Fruit fly (Drosophila melanogaster): ENCODE data around the gene tara.
"Not testable (repeated sequence)": the region's sequence is repeated elsewhere in the genome, so short reads cannot be mapped to it uniquely, and the experiment has no call there.

The tara gene

DNA sequence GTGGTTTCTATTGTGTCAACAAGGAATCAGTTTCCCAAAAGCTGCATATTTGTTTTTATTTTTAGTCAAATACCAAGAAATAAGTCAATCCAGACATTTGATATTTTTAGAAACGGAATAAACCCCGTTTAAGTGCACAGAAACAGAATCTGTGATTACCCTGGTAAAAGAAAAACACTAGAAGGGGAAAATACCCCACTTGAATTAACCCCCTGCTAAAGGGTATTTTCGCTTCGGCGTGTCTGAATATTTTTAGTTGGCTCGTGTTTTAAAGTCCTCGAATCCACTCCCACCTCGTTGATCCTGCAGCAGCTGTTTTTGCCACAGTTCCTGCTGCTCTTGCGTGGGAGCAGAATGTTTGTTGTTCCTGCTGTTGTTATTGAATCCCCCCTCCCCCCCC lies 37.7 kb upstream of the tara start:
- no peak for TF ChIP-seq cic (GFP tag; optimal IDR thresholded peaks at IDR 0.05)
- TF ChIP-seq Clk (GFP tag; optimal IDR thresholded peaks at IDR 0.05): no peak

DNA sequence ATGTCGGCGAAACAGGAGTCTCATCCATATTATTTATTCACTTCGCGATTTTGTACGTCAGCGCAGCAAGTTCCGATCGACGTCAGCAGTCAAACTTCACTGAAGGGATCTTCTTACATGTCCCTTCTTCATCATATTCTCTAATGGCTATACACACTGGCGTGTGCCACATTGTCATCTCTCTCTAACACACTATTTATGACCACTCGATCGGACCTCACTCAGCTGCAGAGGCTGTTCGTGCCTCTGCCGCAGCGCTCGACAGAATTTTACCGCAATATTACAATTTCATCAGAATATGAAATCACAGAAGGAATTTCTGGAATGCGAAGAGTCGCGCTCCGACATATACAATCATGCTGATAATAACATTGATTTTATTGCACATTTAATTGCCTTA lies 36.0 kb upstream of the tara start, which contains the start of gene Bin1:
TSS of gene Bin1 (minus strand) at position 101 of the 400 bp plus-strand sequence.
- not testable (repeated sequence) for TF ChIP-seq CG7045 (GFP tag; optimal IDR thresholded peaks at IDR 0.05); kay (GFP tag; ENCODE audit: borderline replicate concordance); pad (GFP tag; optimal IDR thresholded peaks at IDR 0.05)

DNA sequence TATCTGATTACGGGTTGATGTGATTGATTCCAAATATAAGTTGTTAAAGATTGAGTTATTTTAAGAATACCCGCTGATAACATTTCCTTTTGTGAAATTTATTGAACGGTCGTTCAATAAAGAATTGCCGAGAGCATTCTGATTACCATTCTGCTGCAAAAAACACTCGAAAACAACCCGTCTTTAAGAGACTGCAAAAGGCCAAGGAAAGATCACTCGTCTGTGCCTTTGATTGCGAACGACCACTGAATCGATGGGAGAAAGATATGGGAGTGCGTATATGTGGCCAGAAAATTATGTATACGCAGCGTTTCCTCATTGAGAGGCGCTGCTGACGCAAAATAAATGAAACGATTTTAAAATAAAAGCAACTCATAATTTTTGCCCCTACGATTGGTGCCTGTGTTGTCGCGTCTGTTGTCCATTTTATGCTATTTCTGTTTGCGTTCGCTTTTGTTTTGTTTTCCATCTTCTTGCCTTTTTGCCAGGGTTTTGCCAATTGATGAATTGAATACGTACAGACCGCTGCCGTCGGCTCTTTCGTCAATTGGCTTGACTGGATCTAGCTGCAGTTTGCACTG lies 35.2 kb upstream of the tara start:
- peak; percentile 85 for TF ChIP-seq tj (GFP tag; optimal IDR thresholded peaks at IDR 0.05)
- no peak for TF ChIP-seq cic (GFP tag; optimal IDR thresholded peaks at IDR 0.05)

DNA sequence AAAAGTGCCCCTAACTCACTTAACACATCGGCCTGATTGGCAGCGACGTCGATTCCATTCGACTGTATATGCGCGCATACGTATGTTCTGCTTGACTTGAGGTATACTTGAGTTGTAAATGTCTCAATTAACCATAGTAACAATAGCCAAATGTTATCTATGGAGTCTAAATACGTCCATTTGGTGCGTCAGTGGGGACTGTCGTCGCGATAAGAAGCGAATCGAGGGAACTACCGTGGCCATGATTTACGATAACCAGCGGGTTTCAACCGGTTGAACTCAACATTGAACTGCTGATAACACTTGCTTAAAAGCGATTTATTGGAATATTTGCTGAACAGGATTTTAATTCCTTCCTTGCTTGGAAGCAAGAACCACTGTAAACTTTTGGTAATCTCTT lies 34.7 kb upstream of the tara start:
- TF ChIP-seq kay (GFP tag; ENCODE audit: borderline replicate concordance) (no peak), tj (GFP tag; optimal IDR thresholded peaks at IDR 0.05) (peak; percentile 43), CG33017 (tag; optimal IDR thresholded peaks at IDR 0.05) (no peak), CG7101 (tag; optimal IDR thresholded peaks at IDR 0.05) (no peak), cic (GFP tag; optimal IDR thresholded peaks at IDR 0.05) (peak; percentile 94), CG5204 (GFP tag; optimal IDR thresholded peaks at IDR 0.05) (no peak)

DNA sequence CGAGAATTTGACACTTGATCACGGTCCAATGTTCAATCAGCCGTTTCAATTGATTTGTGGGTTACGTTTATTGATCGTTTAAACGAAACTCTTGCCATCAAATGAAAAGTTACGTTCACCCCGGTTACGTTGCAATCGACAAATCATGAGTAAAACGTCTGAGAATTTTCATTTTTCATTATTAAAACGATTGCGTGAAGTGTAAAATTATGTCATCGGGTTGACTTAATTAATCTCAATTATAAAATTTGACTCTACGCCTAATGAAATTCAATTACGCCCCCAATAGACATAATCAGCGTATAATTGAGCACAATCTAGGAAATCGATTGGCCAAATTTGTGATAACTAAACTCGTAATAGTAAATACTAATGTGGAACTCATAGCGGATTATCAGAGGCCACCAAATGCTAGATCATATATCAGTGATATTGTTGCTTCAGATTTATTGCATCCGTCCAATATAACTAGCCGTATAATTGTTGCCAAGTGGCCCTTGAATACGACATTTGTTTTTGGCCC lies 24.9 kb upstream of the tara start:
- TF ChIP-seq Crg-1 (GFP tag; optimal IDR thresholded peaks at IDR 0.05) (no peak), kay (GFP tag; ENCODE audit: borderline replicate concordance) (peak; percentile 30)

DNA sequence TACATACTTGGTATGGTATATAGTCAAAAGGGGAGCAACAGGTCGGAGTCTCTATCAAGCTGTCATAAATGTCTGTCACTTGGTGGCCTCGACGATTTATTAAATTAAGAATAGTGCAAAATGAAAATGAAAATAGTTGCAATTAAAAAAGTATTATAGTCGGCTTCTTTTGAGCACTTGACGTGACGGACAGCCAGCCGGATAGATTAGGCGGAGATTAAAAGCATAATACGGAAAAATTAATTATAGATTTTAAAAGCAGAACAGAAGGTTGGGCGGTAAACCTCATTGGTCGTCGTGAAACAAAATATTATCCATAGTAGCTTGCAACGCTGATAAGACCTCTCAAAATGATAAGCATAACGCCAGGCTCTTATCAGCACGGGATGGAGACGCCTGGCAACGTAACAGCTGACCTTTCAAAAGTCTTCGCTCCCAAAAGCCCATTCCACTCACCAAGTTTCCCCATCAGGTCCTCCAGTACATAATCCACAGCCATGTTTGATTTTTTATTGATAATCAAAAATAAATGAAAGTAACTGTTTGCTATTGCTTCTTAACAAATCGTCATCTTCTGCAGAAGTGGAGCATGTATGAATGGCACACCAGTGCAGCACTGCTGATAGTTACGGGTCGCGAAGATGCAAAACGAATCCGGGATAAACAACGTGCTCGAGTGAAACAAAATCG lies 23.0 kb upstream of the tara start:
- TF ChIP-seq ovo (GFP tag; optimal IDR thresholded peaks at IDR 0.05): peak; percentile 47
- peak; percentile 14 for TF ChIP-seq pad (GFP tag; optimal IDR thresholded peaks at IDR 0.05)
- TF ChIP-seq tj (GFP tag; optimal IDR thresholded peaks at IDR 0.05): peak; percentile 25
- no peak for TF ChIP-seq CG14711 (tag; optimal IDR thresholded peaks at IDR 0.05)
- peak; percentile 7 for TF ChIP-seq bab1 (GFP tag; optimal IDR thresholded peaks at IDR 0.05)

DNA sequence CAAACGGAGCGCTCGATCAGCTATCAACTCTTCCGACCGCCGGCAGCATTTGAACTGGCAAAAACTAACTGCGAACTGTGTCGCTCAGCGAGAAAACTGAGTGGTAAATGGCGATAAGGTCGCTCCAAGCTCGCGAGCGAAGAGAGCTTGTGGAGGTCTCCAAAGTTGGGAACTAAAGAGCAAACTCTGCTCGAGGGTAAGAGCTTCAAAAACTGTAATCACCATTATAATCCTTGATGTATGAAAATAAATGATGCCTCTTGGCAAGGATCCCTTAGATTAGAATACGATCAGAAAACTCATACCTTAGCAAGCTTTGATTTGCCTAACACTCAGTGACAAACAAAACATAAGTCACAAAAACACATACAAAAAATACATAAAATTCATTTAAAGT lies 22.4 kb upstream of the tara start, which contains the start of the genes CG6126 and CG31287:
TSS of gene CG6126 (minus strand) at position 59 of the 397 bp plus-strand sequence.
TSS of gene CG31287 (plus strand) at position 347 of the 397 bp plus-strand sequence.
- peak; percentile 56 for TF ChIP-seq Mnt (GFP tag; optimal IDR thresholded peaks at IDR 0.05)
- no peak for TF ChIP-seq toe (GFP tag; optimal IDR thresholded peaks at IDR 0.05)
- TF ChIP-seq kay (GFP tag; ENCODE audit: borderline replicate concordance): no peak

DNA sequence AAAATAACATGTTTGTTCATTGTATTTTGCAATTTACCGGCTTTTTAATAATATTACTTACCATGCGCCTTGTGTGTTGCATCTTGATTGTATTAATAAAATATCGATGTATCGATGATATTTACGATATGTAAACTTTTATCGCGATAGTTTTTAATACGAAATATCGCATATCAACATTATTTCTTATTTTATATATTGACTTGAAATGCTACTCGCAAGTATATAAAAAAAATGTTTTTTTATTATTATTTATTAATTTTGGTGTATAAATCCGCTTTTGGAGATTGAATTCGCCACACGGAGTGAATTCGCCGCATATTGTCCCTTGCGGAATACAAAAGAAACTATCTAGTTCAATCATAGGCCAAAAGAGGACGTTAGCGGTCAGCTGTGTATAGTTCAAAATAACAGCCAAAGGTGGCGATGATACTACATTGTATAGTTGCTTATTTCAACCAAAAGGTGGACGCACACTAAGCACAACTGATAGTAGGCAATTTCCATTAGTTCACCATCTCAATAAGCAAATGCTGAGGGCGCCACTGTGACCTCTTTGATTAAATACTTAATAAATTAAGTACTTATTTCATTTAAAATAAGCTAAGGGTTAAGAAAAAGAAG lies 20.2 kb upstream of the tara start, which contains the start of gene mtSSB:
TSS of gene mtSSB (minus strand) at position 96 of the 624 bp plus-strand sequence.
- peak; percentile 88 for TF ChIP-seq Mnt (GFP tag; optimal IDR thresholded peaks at IDR 0.05)
- peak; percentile 87 for TF ChIP-seq Hr96 (GFP tag; optimal IDR thresholded peaks at IDR 0.05)
- TF ChIP-seq CG11617 (GFP tag; optimal IDR thresholded peaks at IDR 0.05): peak; percentile 19
- peak; percentile 85 for TF ChIP-seq kay (GFP tag; ENCODE audit: borderline replicate concordance)
- TF ChIP-seq pad (GFP tag; optimal IDR thresholded peaks at IDR 0.05): peak; percentile 76
- peak; percentile 81 for TF ChIP-seq bab1 (GFP tag; optimal IDR thresholded peaks at IDR 0.05)
- peak; percentile 5 for TF ChIP-seq Clk (GFP tag; optimal IDR thresholded peaks at IDR 0.05)
- TF ChIP-seq cnc (optimal IDR thresholded peaks at IDR 0.05): no peak
- peak; percentile 79 for TF ChIP-seq ovo (GFP tag; optimal IDR thresholded peaks at IDR 0.05)
- TF ChIP-seq CG5204 (GFP tag; optimal IDR thresholded peaks at IDR 0.05): peak; percentile 86
- TF ChIP-seq CG33017 (tag; optimal IDR thresholded peaks at IDR 0.05): peak; percentile 55
- peak; percentile 88 for TF ChIP-seq toe (GFP tag; optimal IDR thresholded peaks at IDR 0.05)
- peak; percentile 95 for TF ChIP-seq CG1620 (GFP tag; optimal IDR thresholded peaks at IDR 0.05)
- TF ChIP-seq cic (GFP tag; optimal IDR thresholded peaks at IDR 0.05): peak; percentile 73
- peak; percentile 52 for TF ChIP-seq tj (GFP tag; optimal IDR thresholded peaks at IDR 0.05)
- TF ChIP-seq CG14711 (tag; optimal IDR thresholded peaks at IDR 0.05): peak; percentile 73
- peak; percentile 41 for TF ChIP-seq CG12768 (GFP tag; optimal IDR thresholded peaks at IDR 0.05)
- peak; percentile 69 for TF ChIP-seq CG7045 (GFP tag; optimal IDR thresholded peaks at IDR 0.05)
- TF ChIP-seq CG7101 (tag; optimal IDR thresholded peaks at IDR 0.05): peak; percentile 84
- TF ChIP-seq Crg-1 (GFP tag; optimal IDR thresholded peaks at IDR 0.05): peak; percentile 90
